Fruit fly (Drosophila melanogaster) whole organism, wandering third instar larva: Measurements from ENCODE around the gene GNBP3.

ENCODE experiments used
- Abd-B ChIP-seq: fragments of >200 bp; optimal IDR thresholded peaks from 2 replicates; lab custom pipeline; 2017; ENCODE audit warnings: missing biosample characterization, missing genetic modification characterization
- Myc ChIP-seq: fragments of >200 bp; optimal IDR thresholded peaks from 2 replicates; lab custom pipeline; 2017
- N ChIP-seq: fragments of >200 bp; optimal IDR thresholded peaks from 2 replicates; lab custom pipeline; 2018; ENCODE audit warnings: missing biosample characterization, missing external identifiers, missing genetic modification characterization
- br ChIP-seq: fragments of 200-800 bp; sonication (Bioruptor generic); optimal IDR thresholded peaks from 2 replicates; lab custom pipeline; 2016; ENCODE audit warnings: missing biosample characterization, missing genetic modification characterization
- psq ChIP-seq: fragments of 200-800 bp; sonication (Bioruptor generic); optimal IDR thresholded peaks from 3 replicates; lab custom pipeline; 2017; ENCODE audit warnings: missing biosample characterization, mild to moderate bottlenecking, missing genetic modification characterization, moderate library complexity

- TF ChIP-seq Myc (lab: Kevin White, UChicago) (no peak), br (GFP tag; lab: Kevin White, UChicago) (no peak), Abd-B (GFP tag; lab: Kevin White, UChicago) (no peak), psq (GFP tag; lab: Kevin White, UChicago) (no peak), N (GFP tag; lab: Kevin White, UChicago) (no peak)
Measured at dm6 chr3L:8952549-8953198, 2.1 kb upstream of the GNBP3 start.
